Fruit fly (Drosophila melanogaster): Measurements from ENCODE around the gene cDIP.

cDIP gene

dm6 chr3R:21186606-21187393 is 25.9 kb upstream of the cDIP start (continued):
- TF ChIP-seq HLH3B (GFP tag; IDR thresholded peaks at IDR 0.05) (peak; percentile 13; the same call in 1 of the 2 replicates), CoRest (tag; optimal IDR thresholded peaks at IDR 0.05) (peak; percentile 49), CG7839 (tag; optimal IDR thresholded peaks at IDR 0.05) (peak; percentile 50), bab2 (GFP tag; optimal IDR thresholded peaks at IDR 0.05) (peak; percentile 21), CG9797 (GFP tag; optimal IDR thresholded peaks at IDR 0.05) (no peak), cato (GFP tag; optimal IDR thresholded peaks at IDR 0.05; ENCODE audit: borderline replicate concordance) (no peak), hth (optimal IDR thresholded peaks at IDR 0.05) (no peak), mirr (GFP tag; optimal IDR thresholded peaks at IDR 0.05) (no peak), CG11398 (GFP tag; optimal IDR thresholded peaks at IDR 0.05) (no peak), CG1602 (GFP tag; optimal IDR thresholded peaks at IDR 0.05) (peak; percentile 35), CG2889 (GFP tag; IDR thresholded peaks at IDR 0.05) (no peak), CG32772 (GFP tag; IDR thresholded peaks at IDR 0.05) (no peak), Bgb (GFP tag; IDR thresholded peaks at IDR 0.05; ENCODE audit: partially characterized antibody) (no peak), sima (GFP tag; optimal IDR thresholded peaks at IDR 0.05) (no peak), CG10274 (GFP tag; optimal IDR thresholded peaks at IDR 0.05) (peak; percentile 17), fu2 (GFP tag; optimal IDR thresholded peaks at IDR 0.05) (no peak), vvl (GFP tag; IDR thresholded peaks at IDR 0.05) (no peak), CG4328 (GFP tag; optimal IDR thresholded peaks at IDR 0.05) (no peak), CG14014 (GFP tag; IDR thresholded peaks at IDR 0.05) (no peak), CG1603 (tag; optimal IDR thresholded peaks at IDR 0.05) (no peak), CG4404 (GFP tag; IDR thresholded peaks at IDR 0.05) (no peak), CG17612 (GFP tag; IDR thresholded peaks at IDR 0.05) (no peak), kah (GFP tag; optimal IDR thresholded peaks at IDR 0.05) (no peak), CG2120 (GFP tag; optimal IDR thresholded peaks at IDR 0.05) (peak; percentile 52), HmgD (GFP tag; optimal IDR thresholded peaks at IDR 0.05) (no peak), CG10462 (GFP tag; optimal IDR thresholded peaks at IDR 0.05) (peak; percentile 24), CG3838 (GFP tag; optimal IDR thresholded peaks at IDR 0.05) (no peak), toy (GFP tag; IDR thresholded peaks at IDR 0.05) (no peak), run (tag; optimal IDR thresholded peaks at IDR 0.05) (no peak), Bdp1 (GFP tag; optimal IDR thresholded peaks at IDR 0.05) (no peak), ind (GFP tag; optimal IDR thresholded peaks at IDR 0.05) (peak; percentile 33), CG11085 (GFP tag; IDR thresholded peaks at IDR 0.05) (no peak), CG17829 (tag; optimal IDR thresholded peaks at IDR 0.05) (peak; percentile 13), insv (GFP tag; optimal IDR thresholded peaks at IDR 0.05) (no peak), CG13894 (tag; optimal IDR thresholded peaks at IDR 0.05) (no peak), BtbVII (GFP tag; optimal IDR thresholded peaks at IDR 0.05) (no peak), odd (GFP tag; optimal IDR thresholded peaks at IDR 0.05) (no peak), pfk (GFP tag; optimal IDR thresholded peaks at IDR 0.05) (no peak), chif (GFP tag; optimal IDR thresholded peaks at IDR 0.05) (peak in 1 of 2 experiments; percentile 27), CG30431 (GFP tag; optimal IDR thresholded peaks at IDR 0.05) (peak; percentile 20), CG30020 (tag; optimal IDR thresholded peaks at IDR 0.05) (no peak), row (GFP tag; IDR thresholded peaks at IDR 0.05) (peak; percentile 85), YL-1 (GFP tag; optimal IDR thresholded peaks at IDR 0.05) (no peak), Kr (GFP tag; optimal IDR thresholded peaks at IDR 0.05) (no peak), CG10543 (GFP tag; optimal IDR thresholded peaks at IDR 0.05) (no peak), Hr78 (GFP tag; optimal IDR thresholded peaks at IDR 0.05) (no peak), CG8359 (GFP tag; optimal IDR thresholded peaks at IDR 0.05; ENCODE audit: borderline replicate concordance) (no peak), Pdp1 (GFP tag; optimal IDR thresholded peaks at IDR 0.05) (peak in 1 of 2 experiments; percentile 40), Ets97D (GFP tag; optimal IDR thresholded peaks at IDR 0.05) (no peak), CG6175 (GFP tag; IDR thresholded peaks at IDR 0.05) (no peak)

All from whole organism, embryonic.